Worm (Caenorhabditis elegans) whole organism, L3 larva: Measurements from ENCODE around the gene alfa-1.

Source experiments
- R02D3.7 ChIP-seq: fragments of 150-350 bp; optimal IDR thresholded peaks from 2 replicates; lab custom pipeline; 2014; ENCODE audit warnings: missing biosample characterization, missing genetic modification characterization
- aly-2 ChIP-seq: fragments of 150-350 bp; optimal IDR thresholded peaks from 2 replicates; lab custom pipeline; 2014; ENCODE audit warnings: missing biosample characterization, missing genetic modification characterization
- daf-12 ChIP-seq: fragments of 150-350 bp; optimal IDR thresholded peaks from 2 replicates; lab custom pipeline; 2014; ENCODE audit warnings: missing biosample characterization, missing genetic modification reagents, missing genetic modification characterization
- egl-27 ChIP-seq: sonication (generic microtip); optimal IDR thresholded peaks from 4 replicates; lab custom pipeline; 2017; ENCODE audit warnings: missing biosample characterization, missing genetic modification reagents, missing genetic modification characterization
- elt-2 ChIP-seq: sonication (generic microtip); optimal IDR thresholded peaks from 2 replicates; lab custom pipeline; 2016; ENCODE audit warnings: missing genetic modification reagents, mild to moderate bottlenecking, missing genetic modification characterization, missing compliant biosample characterization
- fkh-10 ChIP-seq: sonication (generic microtip); optimal IDR thresholded peaks from 2 replicates; lab custom pipeline; 2017; ENCODE audit warnings: missing biosample characterization, missing genetic modification reagents, missing genetic modification characterization
- nhr-11 ChIP-seq: fragments of 150-350 bp; optimal IDR thresholded peaks from 2 replicates; lab custom pipeline; 2014; ENCODE audit warnings: missing biosample characterization, missing genetic modification characterization
- snpc-4 ChIP-seq: fragments of 150-350 bp; optimal IDR thresholded peaks from 2 replicates; lab custom pipeline; 2014; ENCODE audit warnings: missing biosample characterization, missing genetic modification characterization
- ztf-11 ChIP-seq: fragments of 150-350 bp; optimal IDR thresholded peaks from 2 replicates; lab custom pipeline; 2014; ENCODE audit warnings: missing biosample characterization, missing genetic modification characterization

DNA sequence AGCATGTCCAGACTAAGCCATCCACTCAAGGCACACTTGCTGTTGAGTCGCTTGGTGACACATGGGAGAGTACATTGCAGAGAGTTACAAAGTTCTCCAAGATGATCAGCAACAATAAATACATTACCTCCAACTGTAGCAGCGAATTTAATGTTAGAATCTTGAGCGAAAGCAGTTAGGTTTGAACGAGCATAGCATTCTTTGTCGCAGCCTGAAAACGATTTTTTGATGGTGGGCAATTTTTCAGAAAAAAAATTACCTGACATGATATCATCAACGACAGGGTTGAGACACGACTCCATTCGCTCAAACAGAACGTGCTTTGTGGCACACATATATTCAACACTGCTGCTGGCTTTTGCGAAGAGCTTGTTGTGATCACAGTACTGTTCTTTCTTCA is 706 bp upstream of the alfa-1 start:
- no peak for TF ChIP-seq nhr-11 (tag; lab: Kevin White, UChicago)
- TF ChIP-seq R02D3.7, result no peak
- TF ChIP-seq ztf-11, result no peak
- no peak for TF ChIP-seq elt-2 (tag; lab: Kevin White, UChicago)
- TF ChIP-seq snpc-4, result no peak
- TF ChIP-seq aly-2, result no peak
- TF ChIP-seq fkh-10 (GFP tag; lab: Kevin White, UChicago), result no peak
- no peak for TF ChIP-seq daf-12 (tag; lab: Kevin White, UChicago)
- no peak for TF ChIP-seq egl-27
